Worm (Caenorhabditis elegans): ENCODE results near the gene glb-28.

The glb-28 gene

ce11 chrX:15365235-15365634 is 48.2 kb upstream of the glb-28 start (continued):
- TF ChIP-seq ceh-91 (GFP tag; IDR thresholded peaks at IDR 0.05) (no peak), madf-3 (GFP tag; IDR thresholded peaks at IDR 0.05) (no peak), tbx-9 (tag; optimal IDR thresholded peaks at IDR 0.05; ENCODE audit: borderline replicate concordance) (no peak), F49E8.2 (tag; optimal IDR thresholded peaks at IDR 0.05; ENCODE audit: insufficient read depth) (no peak), snpc-4 (GFP tag; optimal IDR thresholded peaks at IDR 0.05) (no peak), snpc-4 (tag; optimal IDR thresholded peaks at IDR 0.05) (peak in 2 of 4 experiments; percentile 38 to 40), mes-4 (tag; optimal IDR thresholded peaks at IDR 0.05) (no peak), zfh-2 (GFP tag; conservative IDR thresholded peaks at IDR 0.05) (peak; percentile 79), dox-1 (GFP tag; IDR thresholded peaks at IDR 0.05) (no peak), ceh-79 (tag; optimal IDR thresholded peaks at IDR 0.05) (no peak), nfya-1 (tag; optimal IDR thresholded peaks at IDR 0.05; ENCODE audit: borderline replicate concordance, insufficient read depth) (no peak), F10E7.11 (tag; optimal IDR thresholded peaks at IDR 0.05) (no peak), F33H1.4 (GFP tag; IDR thresholded peaks at IDR 0.05) (no peak), pha-4 (tag; optimal IDR thresholded peaks at IDR 0.05) (no peak), madf-8 (GFP tag; conservative IDR thresholded peaks at IDR 0.05) (no peak), lir-1 (GFP tag; conservative IDR thresholded peaks at IDR 0.05) (no peak), B0019.2 (GFP tag; conservative IDR thresholded peaks at IDR 0.05) (no peak), nhr-80 (tag; optimal IDR thresholded peaks at IDR 0.05) (no peak), attf-6 (GFP tag; IDR thresholded peaks at IDR 0.05) (no peak), mel-28 (tag; optimal IDR thresholded peaks at IDR 0.05; ENCODE audit: borderline replicate concordance) (no peak), nfyb-1 (GFP tag; IDR thresholded peaks at IDR 0.05) (0 out of 2 replicates have a peak, but pooled peaks have one; percentile 22), pbrm-1 (GFP tag; IDR thresholded peaks at IDR 0.05) (0 out of 2 replicates have a peak, but pooled peaks have one; percentile 47), ZK185.1 (tag; optimal IDR thresholded peaks at IDR 0.05; ENCODE audit: poor library complexity, severe bottlenecking) (peak; percentile 39), nfya-2 (GFP tag; IDR thresholded peaks at IDR 0.05) (no peak), hmg-1.2 (GFP tag; IDR thresholded peaks at IDR 0.05) (peak; percentile 60; the same call in 1 of the 2 replicates), hlh-26 (GFP tag; conservative IDR thresholded peaks at IDR 0.05) (no peak), zim-3 (tag; optimal IDR thresholded peaks at IDR 0.05) (no peak), athp-1 (tag; optimal IDR thresholded peaks at IDR 0.05) (no peak), F55B11.4 (tag; optimal IDR thresholded peaks at IDR 0.05; ENCODE audit: borderline replicate concordance, insufficient read depth) (no peak), bed-1 (GFP tag; IDR thresholded peaks at IDR 0.05) (no peak), nhr-179 (tag; optimal IDR thresholded peaks at IDR 0.05) (no peak), die-1 (tag; optimal IDR thresholded peaks at IDR 0.05) (no peak), T26A5.8 (tag; optimal IDR thresholded peaks at IDR 0.05) (no peak), aptf-2 (GFP tag; conservative IDR thresholded peaks at IDR 0.05) (no peak), C17E4.6 (GFP tag; IDR thresholded peaks at IDR 0.05) (no peak), let-607 (tag; optimal IDR thresholded peaks at IDR 0.05) (no peak), dpl-1 (GFP tag; optimal IDR thresholded peaks at IDR 0.05) (no peak), egrh-3 (GFP tag; IDR thresholded peaks at IDR 0.05) (no peak), hmg-20 (GFP tag; IDR thresholded peaks at IDR 0.05) (no peak), ztf-22 (GFP tag; optimal IDR thresholded peaks at IDR 0.05) (no peak), C06A6.2 (GFP tag; conservative IDR thresholded peaks at IDR 0.05) (peak; percentile 75), Y53G8AR.9 (GFP tag; conservative IDR thresholded peaks at IDR 0.05) (no peak), ztf-26 (tag; optimal IDR thresholded peaks at IDR 0.05) (peak; percentile 3), ceh-100 (GFP tag; IDR thresholded peaks at IDR 0.05) (no peak), akir-1 (GFP tag; optimal IDR thresholded peaks at IDR 0.05) (no peak), tlf-1 (GFP tag; optimal IDR thresholded peaks at IDR 0.05) (peak; percentile 17)

Measured in whole organism, young adult.